Worm (Caenorhabditis elegans) whole organism, midembryonic: ENCODE measurements around the gene ten-1.

ENCODE experiments used
- T22C8.4 ChIP-seq: fragments of 200-800 bp; sonication (Bioruptor generic); IDR thresholded peaks from 2 replicates; pipeline ENCODE4 v1.3.6; 2022; ENCODE audit warnings: missing genetic modification characterization, missing compliant biosample characterization
- cog-1 ChIP-seq: sonication (generic microtip); optimal IDR thresholded peaks from 2 replicates; lab custom pipeline; 2016; ENCODE audit warnings: missing genetic modification characterization, missing compliant biosample characterization
- flt-1 ChIP-seq: fragments of 200-800 bp; sonication (Bioruptor generic); IDR thresholded peaks from 2 replicates; pipeline ENCODE4 v1.3.6; 2022; ENCODE audit warnings: missing genetic modification characterization, missing compliant biosample characterization
- klf-2 ChIP-seq: fragments of 200-800 bp; sonication (Bioruptor generic); conservative IDR thresholded peaks from 2 replicates; pipeline ENCODE4 v1.3.6; 2022; ENCODE audit warnings: missing genetic modification reagents, missing genetic modification characterization, missing compliant biosample characterization
- med-1 ChIP-seq: sonication (generic microtip); optimal IDR thresholded peaks from 2 replicates; lab custom pipeline; 2017; ENCODE audit warnings: missing genetic modification characterization, mild to moderate bottlenecking, missing compliant biosample characterization, antibody characterized with exemption, missing genetic modification reagents; ENCODE audit not compliant: insufficient read depth
- ref-1 ChIP-seq: fragments of 200-800 bp; sonication (Bioruptor generic); conservative IDR thresholded peaks from 2 replicates; pipeline ENCODE4 v1.3.6; 2022; ENCODE audit warnings: missing genetic modification reagents, missing genetic modification characterization, missing compliant biosample characterization
- tab-1 ChIP-seq: fragments of 200-800 bp; sonication (Bioruptor generic); IDR thresholded peaks from 2 replicates; pipeline ENCODE4 v1.3.6; 2022; ENCODE audit warnings: missing genetic modification characterization, missing compliant biosample characterization
- ztf-23 ChIP-seq: fragments of 200-800 bp; sonication (Bioruptor generic); IDR thresholded peaks from 2 replicates; pipeline ENCODE4 v1.3.6; 2022; ENCODE audit warnings: missing genetic modification reagents, missing genetic modification characterization, missing compliant biosample characterization
- ztf-29 ChIP-seq: fragments of 200-800 bp; sonication (Bioruptor generic); IDR thresholded peaks from 2 replicates; pipeline ENCODE4 v1.3.6; 2022; ENCODE audit warnings: missing genetic modification reagents, missing genetic modification characterization, missing compliant biosample characterization

Gene ten-1

DNA sequence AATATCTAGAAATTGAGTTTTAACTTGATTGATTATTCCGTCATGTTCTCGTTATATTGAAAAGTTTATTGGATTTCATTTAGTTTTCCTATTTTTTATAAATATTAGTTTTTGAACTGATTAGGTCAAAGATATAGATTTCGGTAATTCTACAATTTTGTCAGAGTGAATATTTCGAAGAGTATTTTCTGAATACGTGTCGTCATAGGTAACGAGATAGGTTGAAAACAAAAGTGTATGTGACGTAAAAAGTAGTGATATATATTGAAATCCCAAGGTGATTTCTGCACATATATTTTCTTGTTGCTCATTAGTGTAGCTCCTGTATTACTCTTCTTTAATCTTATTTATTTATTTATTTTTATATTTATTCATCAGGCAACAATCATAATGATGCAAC, 60.1 kb downstream of the ten-1 start, which contains the start of gene K04C2.7:
K04C2.7 (plus strand) TSS at position 301 of the 400 bp plus-strand sequence.
- TF ChIP-seq klf-2 (no peak), cog-1 (no peak), flt-1 (GFP tag; lab: Robert Waterston, UW) (no peak), T22C8.4 (GFP tag; lab: Robert Waterston, UW) (no peak), ztf-23 (GFP tag; lab: Robert Waterston, UW) (no peak), tab-1 (GFP tag; lab: Robert Waterston, UW) (no peak), ztf-29 (GFP tag; lab: Robert Waterston, UW) (no peak), ref-1 (GFP tag; lab: Robert Waterston, UW) (no peak), med-1 (GFP tag; lab: Kevin White, UChicago) (no peak)

DNA sequence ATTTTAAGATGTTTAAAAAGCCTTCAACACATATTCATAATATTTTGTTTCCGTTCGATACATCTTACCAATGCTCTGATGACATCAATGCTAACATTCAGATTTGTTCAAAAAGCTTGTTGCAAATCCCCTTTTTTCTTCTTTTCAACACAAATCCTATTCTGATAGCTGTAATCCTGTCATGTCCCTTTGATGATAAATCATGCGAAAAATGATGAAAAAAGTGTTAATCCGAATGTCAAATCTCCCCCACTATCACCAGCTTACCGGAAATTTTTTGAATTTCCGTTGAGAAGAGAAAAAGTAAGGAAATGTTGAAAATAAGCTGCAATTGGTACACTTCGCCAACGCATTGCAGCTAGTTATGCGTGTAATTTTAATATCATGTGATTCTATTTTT, 61.0 kb downstream of the ten-1 start:
- TF ChIP-seq cog-1 (no peak), tab-1 (GFP tag; lab: Robert Waterston, UW) (no peak), med-1 (GFP tag; lab: Kevin White, UChicago) (no peak), flt-1 (GFP tag; lab: Robert Waterston, UW) (no peak), ztf-29 (GFP tag; lab: Robert Waterston, UW) (no peak), ztf-23 (GFP tag; lab: Robert Waterston, UW) (no peak), T22C8.4 (GFP tag; lab: Robert Waterston, UW) (no peak), ref-1 (GFP tag; lab: Robert Waterston, UW) (no peak), klf-2 (no peak)

- no peak for TF ChIP-seq T22C8.4 (GFP tag; lab: Robert Waterston, UW)
- TF ChIP-seq klf-2, result no peak
- no peak for TF ChIP-seq ztf-29 (GFP tag; lab: Robert Waterston, UW)
- no peak for TF ChIP-seq ref-1 (GFP tag; lab: Robert Waterston, UW)
- no peak for TF ChIP-seq cog-1
- TF ChIP-seq tab-1 (GFP tag; lab: Robert Waterston, UW), result no peak
- no peak for TF ChIP-seq med-1 (GFP tag; lab: Kevin White, UChicago)
- no peak for TF ChIP-seq ztf-23 (GFP tag; lab: Robert Waterston, UW)
- no peak for TF ChIP-seq flt-1 (GFP tag; lab: Robert Waterston, UW)
Measured at ce11 chrIII:6884203-6884602, 63.5 kb downstream of the ten-1 start, which contains the start of gene med-2. med-2 (plus strand) TSS chrIII:6884503.

DNA sequence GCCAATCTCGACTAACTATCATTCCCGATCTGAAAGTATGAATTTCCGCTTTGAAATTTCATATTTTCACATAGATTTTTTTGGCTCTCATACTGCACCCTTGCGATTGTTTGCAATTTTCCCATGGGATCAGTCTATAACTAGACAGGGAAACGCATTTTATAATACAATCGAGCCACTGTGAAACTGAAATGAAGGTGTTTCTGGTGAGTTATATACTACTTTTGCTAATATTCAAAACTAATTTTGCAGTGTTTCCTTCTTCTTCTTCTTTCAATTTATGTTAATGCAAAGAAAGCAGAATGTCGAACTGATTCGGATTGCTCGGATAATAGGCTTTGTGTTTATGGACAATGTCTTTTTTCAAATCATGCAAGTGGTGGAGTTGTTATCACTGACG, 65.2 kb downstream of the ten-1 start:
- no peak for TF ChIP-seq tab-1 (GFP tag; lab: Robert Waterston, UW)
- no peak for TF ChIP-seq flt-1 (GFP tag; lab: Robert Waterston, UW)
- no peak for TF ChIP-seq T22C8.4 (GFP tag; lab: Robert Waterston, UW)
- TF ChIP-seq klf-2, result no peak
- TF ChIP-seq med-1 (GFP tag; lab: Kevin White, UChicago), result no peak

ce11 chrIII:6887574-6887973, 66.8 kb downstream of the ten-1 start:
- TF ChIP-seq flt-1 (GFP tag; lab: Robert Waterston, UW), result peak; percentile 93
- TF ChIP-seq klf-2, result peak; percentile 88
- TF ChIP-seq med-1 (GFP tag; lab: Kevin White, UChicago), result peak; percentile 38
- TF ChIP-seq ztf-29 (GFP tag; lab: Robert Waterston, UW), result peak; percentile 82
- TF ChIP-seq ztf-23 (GFP tag; lab: Robert Waterston, UW), result peak; percentile 87
- peak; percentile 89 for TF ChIP-seq tab-1 (GFP tag; lab: Robert Waterston, UW)
- peak; percentile 84 for TF ChIP-seq T22C8.4 (GFP tag; lab: Robert Waterston, UW)
- TF ChIP-seq cog-1, result peak; percentile 67
- peak; percentile 77 for TF ChIP-seq ref-1 (GFP tag; lab: Robert Waterston, UW)

ce11 chrIII:6888497-6888896, 67.8 kb downstream of the ten-1 start:
- 0 out of 2 replicates have a peak, but pooled peaks have one; percentile 39 for TF ChIP-seq flt-1 (GFP tag; lab: Robert Waterston, UW)
- no peak for TF ChIP-seq ztf-29 (GFP tag; lab: Robert Waterston, UW)
- peak; percentile 64; the same call in 1 of the 2 replicates for TF ChIP-seq klf-2
- TF ChIP-seq tab-1 (GFP tag; lab: Robert Waterston, UW), result peak; percentile 60; the same call in 1 of the 2 replicates
- TF ChIP-seq ztf-23 (GFP tag; lab: Robert Waterston, UW), result 0 out of 2 replicates have a peak, but pooled peaks have one; percentile 65

DNA sequence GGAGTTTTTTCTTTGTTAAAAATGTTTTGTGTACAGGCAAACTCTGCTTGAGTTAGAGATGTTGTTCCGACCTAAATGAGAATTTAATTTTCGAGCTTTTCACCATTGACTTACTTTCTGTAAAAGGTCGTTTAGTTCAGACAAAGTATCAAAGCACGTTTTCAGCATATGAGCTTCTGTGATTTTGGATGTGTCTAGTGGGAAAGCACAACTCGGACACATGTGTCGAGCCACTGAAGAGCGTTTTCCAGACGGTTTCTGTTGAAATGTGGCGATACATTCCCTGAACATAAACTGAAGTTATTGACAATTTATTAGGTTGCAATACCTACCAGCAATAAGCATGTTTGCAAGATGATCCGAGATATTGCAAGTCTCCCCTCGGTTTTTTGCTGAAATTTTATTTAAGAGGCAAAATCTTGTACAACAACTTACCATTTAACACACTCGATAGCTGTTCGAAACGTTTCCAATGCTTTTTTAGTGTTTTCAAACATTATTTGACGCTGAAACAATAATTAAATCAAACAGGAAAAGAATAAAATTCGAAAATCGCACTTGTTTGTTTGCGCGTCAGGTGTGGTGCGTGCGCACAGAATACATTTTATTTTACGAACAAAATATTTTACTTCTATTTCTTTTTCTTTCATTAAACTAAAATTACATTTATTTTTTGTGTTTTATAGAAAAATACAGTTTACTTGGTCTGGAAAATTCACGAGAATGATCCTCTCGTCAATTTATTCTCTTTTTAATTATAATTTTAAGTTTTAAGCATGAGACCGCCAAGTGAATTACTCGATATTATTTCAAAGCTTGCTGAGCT, 68.5 kb downstream of the ten-1 start, which contains the start of the genes brd-1 and K04C2.2:
brd-1 (minus strand) TSS at position 506 of the 826 bp plus-strand sequence.
K04C2.2 (plus strand) TSS at position 776 of the 826 bp plus-strand sequence.
- no peak for TF ChIP-seq klf-2
- no peak for TF ChIP-seq cog-1
- TF ChIP-seq T22C8.4 (GFP tag; lab: Robert Waterston, UW), result no peak
- TF ChIP-seq flt-1 (GFP tag; lab: Robert Waterston, UW), result no peak
- TF ChIP-seq ref-1 (GFP tag; lab: Robert Waterston, UW), result no peak
- TF ChIP-seq ztf-23 (GFP tag; lab: Robert Waterston, UW), result no peak
- no peak for TF ChIP-seq med-1 (GFP tag; lab: Kevin White, UChicago)
- no peak for TF ChIP-seq tab-1 (GFP tag; lab: Robert Waterston, UW)
- no peak for TF ChIP-seq ztf-29 (GFP tag; lab: Robert Waterston, UW)

DNA sequence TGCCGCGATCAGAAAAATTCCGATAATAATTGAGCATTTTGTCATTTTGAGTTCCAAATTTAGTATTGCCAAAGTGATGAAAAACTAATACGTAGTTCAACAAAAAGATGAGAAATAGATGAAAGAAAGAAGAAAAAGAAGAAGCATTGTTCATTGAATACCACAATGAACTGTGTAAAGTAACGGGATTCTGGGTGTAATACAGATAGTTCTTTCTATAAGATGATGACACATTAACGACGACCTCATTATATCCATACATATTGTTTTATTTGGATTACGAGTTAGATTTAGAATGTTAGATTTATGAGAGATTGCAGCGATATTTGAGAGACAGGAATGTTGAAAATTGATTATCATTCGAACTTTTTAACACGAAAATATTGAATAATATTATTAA, 70.8 kb downstream of the ten-1 start, which contains the start of gene K04C2.5:
K04C2.5 (minus strand) TSS at position 101 of the 400 bp plus-strand sequence.
- TF ChIP-seq T22C8.4 (GFP tag; lab: Robert Waterston, UW) (no peak), klf-2 (no peak), cog-1 (no peak), flt-1 (GFP tag; lab: Robert Waterston, UW) (no peak), tab-1 (GFP tag; lab: Robert Waterston, UW) (no peak), med-1 (GFP tag; lab: Kevin White, UChicago) (no peak), ztf-23 (GFP tag; lab: Robert Waterston, UW) (no peak), ztf-29 (GFP tag; lab: Robert Waterston, UW) (no peak), ref-1 (GFP tag; lab: Robert Waterston, UW) (no peak)

DNA sequence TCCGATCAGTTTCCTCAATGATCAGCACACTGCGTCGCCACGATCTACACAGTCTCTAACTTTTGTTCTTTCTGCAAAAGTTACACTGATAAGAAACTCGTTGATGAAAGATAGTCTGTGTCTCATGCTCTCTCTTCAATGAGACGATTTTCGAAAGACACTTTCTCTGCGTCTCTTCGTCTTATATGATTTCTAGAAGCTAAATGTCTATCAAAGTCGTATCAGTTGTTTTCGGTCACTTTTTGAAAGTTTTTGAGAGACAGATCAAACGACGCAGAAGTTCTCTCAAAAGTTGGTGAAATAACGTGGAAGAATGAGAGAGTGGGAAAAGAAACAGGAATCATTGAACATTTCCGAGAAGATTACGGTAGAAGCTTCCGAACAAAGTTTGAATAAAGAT, 74.4 kb downstream of the ten-1 start:
- TF ChIP-seq tab-1 (GFP tag; lab: Robert Waterston, UW) (no peak), ztf-29 (GFP tag; lab: Robert Waterston, UW) (no peak), T22C8.4 (GFP tag; lab: Robert Waterston, UW) (no peak), flt-1 (GFP tag; lab: Robert Waterston, UW) (no peak), klf-2 (no peak), cog-1 (no peak), ref-1 (GFP tag; lab: Robert Waterston, UW) (no peak), med-1 (GFP tag; lab: Kevin White, UChicago) (no peak), ztf-23 (GFP tag; lab: Robert Waterston, UW) (no peak)
